Worm (Caenorhabditis elegans): ENCODE results near the gene F23B12.7.

F23B12.7 gene

DNA sequence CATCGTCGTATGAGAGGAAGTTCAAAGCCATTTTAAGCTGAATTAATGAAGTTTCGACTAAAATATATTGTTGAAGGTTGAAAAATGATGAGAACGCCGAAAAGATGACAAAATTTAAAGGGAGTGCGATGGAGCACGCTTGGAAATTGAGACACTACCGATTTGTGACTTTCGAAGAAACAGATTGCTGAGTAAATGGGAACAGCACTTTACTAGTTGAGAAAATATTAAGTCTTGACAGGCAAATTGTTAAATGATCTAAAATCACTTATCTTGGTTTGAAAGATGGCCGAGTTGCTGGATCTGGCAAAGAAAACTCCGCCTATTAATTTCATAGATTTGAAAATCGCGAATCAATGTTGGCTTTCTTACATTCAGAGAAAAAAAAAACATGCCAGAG is 26.2 kb upstream of the F23B12.7 start, which contains the start of gene rpoa-12 (continued):
- TF ChIP-seq ama-1 (optimal IDR thresholded peaks at IDR 0.05) (no peak), fkh-2 (tag; optimal IDR thresholded peaks at IDR 0.05) (no peak), nhr-25 (tag; optimal IDR thresholded peaks at IDR 0.05) (peak; percentile 68), lin-39 (tag; optimal IDR thresholded peaks at IDR 0.05) (no peak), elt-3 (tag; optimal IDR thresholded peaks at IDR 0.05) (no peak), egl-27 (tag; optimal IDR thresholded peaks at IDR 0.05) (no peak), nhr-76 (tag; optimal IDR thresholded peaks at IDR 0.05) (no peak), zag-1 (tag; optimal IDR thresholded peaks at IDR 0.05) (no peak), lsy-12 (tag; optimal IDR thresholded peaks at IDR 0.05) (no peak), ceh-82 (tag; optimal IDR thresholded peaks at IDR 0.05) (no peak), nhr-43 (tag; optimal IDR thresholded peaks at IDR 0.05; ENCODE audit: poor library complexity, severe bottlenecking) (peak; percentile 19), nhr-67 (tag; optimal IDR thresholded peaks at IDR 0.05) (no peak), jun-1 (tag; optimal IDR thresholded peaks at IDR 0.05) (no peak), nfya-1 (tag; optimal IDR thresholded peaks at IDR 0.05; ENCODE audit: insufficient read depth) (peak; percentile 46), fos-1 (tag; optimal IDR thresholded peaks at IDR 0.05) (no peak), pqm-1 (tag; optimal IDR thresholded peaks at IDR 0.05) (no peak), skn-1 (tag; optimal IDR thresholded peaks at IDR 0.05) (peak; percentile 98), aly-2 (tag; optimal IDR thresholded peaks at IDR 0.05) (no peak), ztf-11 (tag; optimal IDR thresholded peaks at IDR 0.05) (no peak)

DNA sequence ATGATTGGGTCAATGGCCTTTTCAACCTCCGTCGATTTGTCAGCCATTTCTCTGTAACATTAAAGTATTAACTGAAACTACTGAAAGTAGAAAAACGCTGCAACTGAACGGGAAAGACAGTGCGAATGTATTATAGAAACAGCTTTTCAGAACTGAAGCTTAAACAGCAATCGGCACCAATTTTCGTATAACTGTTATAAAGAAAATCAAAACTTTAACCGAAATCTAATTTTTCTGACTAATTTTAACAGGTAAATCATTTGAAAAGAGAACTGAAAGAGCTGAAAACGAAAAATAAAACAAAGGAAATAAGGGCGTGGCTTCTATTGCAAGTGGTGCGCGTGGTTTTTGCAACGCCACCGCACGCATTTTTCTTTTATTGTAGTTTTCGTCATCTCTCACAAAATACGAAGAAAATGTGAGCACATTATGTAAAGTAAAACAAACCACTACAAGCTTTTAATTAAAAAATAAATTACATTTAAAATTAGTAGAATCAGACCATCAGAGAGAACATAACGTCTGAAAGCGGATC is 24.5 kb upstream of the F23B12.7 start, which contains the start of gene rrsr-1:
rrsr-1 (minus strand) TSS at position 51 of the 535 bp plus-strand sequence.
- TF ChIP-seq nhr-43 (tag; optimal IDR thresholded peaks at IDR 0.05; ENCODE audit: poor library complexity, severe bottlenecking): peak; percentile 53
- TF ChIP-seq snpc-4 (tag; optimal IDR thresholded peaks at IDR 0.05): peak; percentile 54
- peak; percentile 46 for TF ChIP-seq egl-5 (tag; optimal IDR thresholded peaks at IDR 0.05)
- TF ChIP-seq lin-15B (tag; optimal IDR thresholded peaks at IDR 0.05): peak; percentile 5
- TF ChIP-seq sea-2 (GFP tag; optimal IDR thresholded peaks at IDR 0.05): no peak

DNA sequence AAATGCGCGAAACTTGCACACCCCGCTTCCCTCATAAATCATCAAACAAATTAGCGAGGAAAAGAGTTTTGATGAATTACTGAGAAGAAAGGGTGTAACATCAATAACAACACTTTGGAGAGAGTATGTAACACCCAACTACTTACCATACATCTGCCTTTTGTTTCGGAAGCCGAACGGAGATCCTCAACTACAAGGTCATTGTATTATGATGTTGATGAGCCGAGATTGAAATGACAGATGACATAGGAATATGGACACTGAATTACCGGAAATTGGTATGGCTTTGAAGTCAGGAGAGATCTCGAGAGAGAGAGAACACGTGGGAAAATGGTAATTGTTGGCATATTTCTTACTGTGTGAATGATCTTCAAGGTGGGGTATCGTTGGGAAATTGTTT is 23.5 kb upstream of the F23B12.7 start:
- TF ChIP-seq ztf-4 (tag; optimal IDR thresholded peaks at IDR 0.05): no peak
- no peak for TF ChIP-seq fos-1 (tag; optimal IDR thresholded peaks at IDR 0.05)
- TF ChIP-seq daf-12 (tag; optimal IDR thresholded peaks at IDR 0.05): no peak
- TF ChIP-seq pqm-1 (tag; optimal IDR thresholded peaks at IDR 0.05): no peak
- no peak for TF ChIP-seq nhr-76 (tag; optimal IDR thresholded peaks at IDR 0.05)
- no peak for TF ChIP-seq mml-1 (tag; optimal IDR thresholded peaks at IDR 0.05)
- no peak for TF ChIP-seq jun-1 (tag; optimal IDR thresholded peaks at IDR 0.05)
- no peak for TF ChIP-seq nhr-12 (tag; optimal IDR thresholded peaks at IDR 0.05)
- TF ChIP-seq unc-62 (GFP tag; optimal IDR thresholded peaks at IDR 0.05): no peak
- no peak for TF ChIP-seq lin-39 (tag; optimal IDR thresholded peaks at IDR 0.05)
- no peak for TF ChIP-seq mdl-1 (tag; optimal IDR thresholded peaks at IDR 0.05)
- no peak for TF ChIP-seq elt-1 (tag; optimal IDR thresholded peaks at IDR 0.05)
- TF ChIP-seq egl-27 (tag; optimal IDR thresholded peaks at IDR 0.05): no peak
- no peak for TF ChIP-seq nhr-11 (tag; optimal IDR thresholded peaks at IDR 0.05)
- TF ChIP-seq lsy-12 (tag; optimal IDR thresholded peaks at IDR 0.05): no peak
- TF ChIP-seq lin-15B (tag; optimal IDR thresholded peaks at IDR 0.05): no peak
- TF ChIP-seq elt-3 (tag; optimal IDR thresholded peaks at IDR 0.05): no peak
- TF ChIP-seq nhr-237 (tag; optimal IDR thresholded peaks at IDR 0.05): no peak
- TF ChIP-seq ama-1 (optimal IDR thresholded peaks at IDR 0.05): no peak

DNA sequence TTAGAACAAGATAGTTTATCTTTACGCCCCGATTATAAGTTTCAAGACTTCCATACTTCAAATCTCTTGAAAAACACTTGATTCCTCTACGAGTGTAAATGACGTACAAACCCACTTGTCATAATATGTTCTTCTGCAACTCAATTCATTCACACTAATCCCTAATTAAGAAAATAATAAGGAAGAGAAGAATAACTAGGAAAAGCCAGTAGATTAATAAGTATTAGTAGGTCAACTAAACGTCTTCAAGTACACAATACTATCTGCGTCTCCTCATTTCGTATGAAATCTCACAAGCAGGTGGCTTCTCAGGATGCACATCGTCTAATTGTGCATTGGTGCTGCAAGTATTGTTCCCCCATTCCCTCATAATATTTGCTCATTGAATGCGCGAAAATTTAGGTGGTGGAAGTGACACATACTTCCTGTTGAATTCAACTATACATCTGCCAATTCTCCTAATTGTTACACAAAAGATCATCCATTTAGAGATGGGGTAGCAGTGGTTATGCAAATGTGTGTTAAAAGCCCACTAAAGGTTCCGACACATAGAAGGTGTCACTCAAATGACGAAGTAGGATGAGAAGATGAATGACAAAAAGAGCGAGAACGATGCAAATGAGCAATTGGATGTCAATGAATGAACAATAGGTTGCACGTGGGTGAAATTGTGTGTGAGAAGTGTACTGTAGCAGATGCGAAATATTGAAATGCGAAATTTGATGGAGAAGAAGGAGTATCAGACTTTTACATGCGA is 22.2 kb upstream of the F23B12.7 start:
- no peak for TF ChIP-seq ZK546.5 (tag; optimal IDR thresholded peaks at IDR 0.05)
- TF ChIP-seq hmg-11 (tag; optimal IDR thresholded peaks at IDR 0.05): no peak
- TF ChIP-seq snpc-4 (tag; optimal IDR thresholded peaks at IDR 0.05): no peak
- TF ChIP-seq ztf-4 (tag; optimal IDR thresholded peaks at IDR 0.05): no peak
- no peak for TF ChIP-seq fos-1 (tag; optimal IDR thresholded peaks at IDR 0.05)
- TF ChIP-seq nhr-23 (tag; optimal IDR thresholded peaks at IDR 0.05): no peak
- TF ChIP-seq fkh-2 (tag; optimal IDR thresholded peaks at IDR 0.05): no peak
- no peak for TF ChIP-seq eor-1 (tag; optimal IDR thresholded peaks at IDR 0.05)
- TF ChIP-seq zag-1 (tag; optimal IDR thresholded peaks at IDR 0.05): no peak
- TF ChIP-seq elt-2 (tag; optimal IDR thresholded peaks at IDR 0.05): no peak
- no peak for TF ChIP-seq nhr-28 (tag; optimal IDR thresholded peaks at IDR 0.05)
- no peak for TF ChIP-seq nhr-77 (tag; optimal IDR thresholded peaks at IDR 0.05)
- TF ChIP-seq skn-1 (tag; optimal IDR thresholded peaks at IDR 0.05): no peak
- TF ChIP-seq jun-1 (tag; optimal IDR thresholded peaks at IDR 0.05): no peak
- TF ChIP-seq ceh-82 (tag; optimal IDR thresholded peaks at IDR 0.05): no peak
- TF ChIP-seq mdl-1 (tag; optimal IDR thresholded peaks at IDR 0.05): no peak
- no peak for TF ChIP-seq egl-27 (tag; optimal IDR thresholded peaks at IDR 0.05)
- no peak for TF ChIP-seq R02D3.7 (tag; optimal IDR thresholded peaks at IDR 0.05)
- no peak for TF ChIP-seq nfya-1 (tag; optimal IDR thresholded peaks at IDR 0.05; ENCODE audit: insufficient read depth)
- TF ChIP-seq fkh-10 (GFP tag; optimal IDR thresholded peaks at IDR 0.05): no peak
